Fruit fly (Drosophila melanogaster) whole organism, wandering third instar larva: Measurements from ENCODE around the gene CG15877.

Experiments used
- Abd-B ChIP-seq: fragments of >200 bp; optimal IDR thresholded peaks from 2 replicates; lab custom pipeline; 2017; ENCODE audit warnings: missing biosample characterization, missing genetic modification characterization
- CG32264 ChIP-seq: fragments of 200-800 bp; sonication (Bioruptor generic); optimal IDR thresholded peaks from 2 replicates; lab custom pipeline; 2016; ENCODE audit warnings: missing biosample characterization, missing genetic modification characterization
- CG9705 ChIP-seq: fragments of 200-800 bp; sonication (Bioruptor generic); optimal IDR thresholded peaks from 2 replicates; lab custom pipeline; 2018; ENCODE audit warnings: missing biosample characterization, mild to moderate bottlenecking, missing genetic modification characterization
- CrebA ChIP-seq: fragments of 200-800 bp; sonication (Bioruptor generic); optimal IDR thresholded peaks from 2 replicates; lab custom pipeline; 2016; ENCODE audit warnings: missing biosample characterization, mild to moderate bottlenecking, missing genetic modification characterization, borderline replicate concordance
- Dfd ChIP-seq: fragments of >200 bp; optimal IDR thresholded peaks from 2 replicates; lab custom pipeline; 2017; ENCODE audit warnings: missing biosample characterization, missing genetic modification characterization
- Dif ChIP-seq: fragments of 200-275, 200-300 bp; sonication (Bioruptor generic); optimal IDR thresholded peaks from 2 replicates; lab custom pipeline; 2018; ENCODE audit warnings: missing biosample characterization, missing genetic modification characterization; ENCODE audit not compliant: partially characterized antibody
- GATAd ChIP-seq: sonication (Bioruptor generic); optimal IDR thresholded peaks from 2 replicates; lab custom pipeline; 2016; ENCODE audit warnings: missing biosample characterization, missing genetic modification characterization
- HLH106 ChIP-seq: fragments of 200-800 bp; optimal IDR thresholded peaks from 3 replicates; lab custom pipeline; 2019; ENCODE audit warnings: missing biosample characterization, mild to moderate bottlenecking, missing genetic modification characterization, moderate library complexity
- Hnf4 ChIP-seq: fragments of 200-800 bp; sonication (Bioruptor generic); optimal IDR thresholded peaks from 2 replicates; lab custom pipeline; 2016; ENCODE audit warnings: missing biosample characterization, mild to moderate bottlenecking, missing genetic modification characterization
- Hr78 ChIP-seq: fragments of >200 bp; optimal IDR thresholded peaks from 2 replicates; lab custom pipeline; 2017; ENCODE audit warnings: missing biosample characterization, missing genetic modification characterization
- Hr83 ChIP-seq: fragments of 200-300 bp; sonication (Bioruptor generic); optimal IDR thresholded peaks from 2 replicates; lab custom pipeline; 2016; ENCODE audit warnings: missing biosample characterization, mild to moderate bottlenecking, missing genetic modification characterization, moderate library complexity; ENCODE audit not compliant: poor library complexity, severe bottlenecking
- Jra ChIP-seq: sonication (Bioruptor generic); optimal IDR thresholded peaks from 2 replicates; lab custom pipeline; 2016; ENCODE audit warnings: missing biosample characterization, missing genetic modification characterization
- Mio ChIP-seq: sonication (Bioruptor generic); optimal IDR thresholded peaks from 2 replicates; lab custom pipeline; 2016; ENCODE audit warnings: missing biosample characterization, missing genetic modification characterization
- Myc ChIP-seq: fragments of >200 bp; optimal IDR thresholded peaks from 2 replicates; lab custom pipeline; 2017
- N ChIP-seq: fragments of >200 bp; optimal IDR thresholded peaks from 2 replicates; lab custom pipeline; 2018; ENCODE audit warnings: missing biosample characterization, missing external identifiers, missing genetic modification characterization
- OdsH ChIP-seq: fragments of 200-800 bp; sonication (Bioruptor generic); optimal IDR thresholded peaks from 2 replicates; lab custom pipeline; 2016; ENCODE audit warnings: missing biosample characterization, mild to moderate bottlenecking, missing genetic modification characterization
- Rel ChIP-seq, 2 experiments: fragments of 200-800 bp; sonication (Bioruptor generic) in 1 of 2; optimal IDR thresholded peaks; 2 replicates in 1 of 2; 3 replicates in 1 of 2; lab custom pipeline; 2016 to 2019; ENCODE audit warnings: mild to moderate bottlenecking in 2 of 2, missing biosample characterization in 2 of 2, missing genetic modification characterization in 2 of 2, moderate library complexity in 1 of 2
- Sp1 ChIP-seq: fragments of 200-800 bp; sonication (Bioruptor generic); optimal IDR thresholded peaks from 3 replicates; lab custom pipeline; 2019; ENCODE audit warnings: missing biosample characterization, mild to moderate bottlenecking, missing genetic modification characterization, moderate library complexity
- Vsx2 ChIP-seq: fragments of 200-300, 225-300 bp; sonication (Bioruptor generic); optimal IDR thresholded peaks from 2 replicates; lab custom pipeline; 2018; ENCODE audit warnings: missing biosample characterization, missing genetic modification characterization; ENCODE audit not compliant: partially characterized antibody
- br ChIP-seq: fragments of 200-800 bp; sonication (Bioruptor generic); optimal IDR thresholded peaks from 2 replicates; lab custom pipeline; 2016; ENCODE audit warnings: missing biosample characterization, missing genetic modification characterization
- brk ChIP-seq: fragments of 200-800 bp; sonication (Bioruptor generic); optimal IDR thresholded peaks from 2 replicates; lab custom pipeline; 2016; ENCODE audit warnings: missing biosample characterization, mild to moderate bottlenecking, missing genetic modification characterization
- dl ChIP-seq, 2 experiments: fragments of 175-275, 200-275 bp in 1 of 2; fragments of 200-275 bp in 1 of 2; sonication (Bioruptor generic); optimal IDR thresholded peaks; lab custom pipeline; 2018; ENCODE audit warnings: mild to moderate bottlenecking in 2 of 2, missing biosample characterization in 2 of 2, missing genetic modification characterization in 2 of 2, moderate library complexity in 2 of 2; ENCODE audit not compliant: partially characterized antibody in 2 of 2, insufficient read depth in 1 of 2
- dmrt93B ChIP-seq: fragments of 200-800 bp; sonication (Bioruptor generic); optimal IDR thresholded peaks from 2 replicates; lab custom pipeline; 2018; ENCODE audit warnings: missing biosample characterization, mild to moderate bottlenecking, missing genetic modification characterization
- ey ChIP-seq: fragments of 200-800 bp; sonication (Bioruptor generic); optimal IDR thresholded peaks from 2 replicates; lab custom pipeline; 2016; ENCODE audit warnings: missing biosample characterization, missing genetic modification characterization
- foxo ChIP-seq, 2 experiments: fragments of 200-800 bp; sonication (Bioruptor generic); optimal IDR thresholded peaks; 2 replicates in 1 of 2; 3 replicates in 1 of 2; lab custom pipeline; 2016 to 2017; ENCODE audit warnings: missing biosample characterization in 2 of 2, missing genetic modification characterization in 2 of 2
- fru ChIP-seq: fragments of 200-800 bp; sonication (Bioruptor generic); optimal IDR thresholded peaks from 3 replicates; lab custom pipeline; 2016; ENCODE audit warnings: missing biosample characterization, mild to moderate bottlenecking, missing genetic modification characterization
- h ChIP-seq: fragments of 200-800 bp; sonication (Bioruptor generic); optimal IDR thresholded peaks from 3 replicates; lab custom pipeline; 2016; ENCODE audit warnings: missing biosample characterization, mild to moderate bottlenecking, missing genetic modification characterization
- jim ChIP-seq: fragments of 175-275, 200-325 bp; sonication (Bioruptor generic); optimal IDR thresholded peaks from 2 replicates; lab custom pipeline; 2016; ENCODE audit warnings: missing biosample characterization, mild to moderate bottlenecking, missing genetic modification characterization
- psq ChIP-seq: fragments of 200-800 bp; sonication (Bioruptor generic); optimal IDR thresholded peaks from 3 replicates; lab custom pipeline; 2017; ENCODE audit warnings: missing biosample characterization, mild to moderate bottlenecking, missing genetic modification characterization, moderate library complexity
- tai ChIP-seq: sonication (Bioruptor generic); optimal IDR thresholded peaks from 2 replicates; lab custom pipeline; 2016; ENCODE audit warnings: missing biosample characterization, missing genetic modification characterization
- usp ChIP-seq: fragments of >200 bp; optimal IDR thresholded peaks from 2 replicates; lab custom pipeline; 2017; ENCODE audit warnings: missing biosample characterization, missing genetic modification characterization
- woc ChIP-seq: sonication (Bioruptor generic); optimal IDR thresholded peaks from 2 replicates; lab custom pipeline; 2016; ENCODE audit warnings: missing biosample characterization, mild to moderate bottlenecking, missing genetic modification characterization

The CG15877 gene

dm6 chr3L:2409289-2409688, 31.9 kb upstream of the CG15877 start:
- TF ChIP-seq CrebA (GFP tag; lab: Kevin White, UChicago) (no peak), Vsx2 (GFP tag; lab: Kevin White, UChicago) (no peak), fru (GFP tag; lab: Kevin White, UChicago) (peak; percentile 42), N (GFP tag; lab: Kevin White, UChicago) (no peak)

dm6 chr3L:2407945-2408344, 30.6 kb upstream of the CG15877 start:
- no peak for TF ChIP-seq ey
- peak; percentile 28 for TF ChIP-seq Vsx2 (GFP tag; lab: Kevin White, UChicago)
- no peak for TF ChIP-seq br (GFP tag; lab: Kevin White, UChicago)

dm6 chr3L:2407271-2407670, 29.9 kb upstream of the CG15877 start:
- TF ChIP-seq Hnf4 (GFP tag; lab: Kevin White, UChicago) (no peak), Dfd (GFP tag; lab: Kevin White, UChicago) (no peak), ey (no peak), Hr83 (GFP tag; lab: Kevin White, UChicago) (no peak), dmrt93B (GFP tag; lab: Kevin White, UChicago) (no peak), tai (no peak), CG32264 (GFP tag; lab: Kevin White, UChicago) (no peak), OdsH (GFP tag; lab: Kevin White, UChicago) (no peak), Mio (GFP tag; lab: Kevin White, UChicago) (no peak), Hr78 (GFP tag; lab: Kevin White, UChicago) (no peak), CG9705 (GFP tag; lab: Kevin White, UChicago) (no peak), Dif (GFP tag; lab: Kevin White, UChicago) (no peak), woc (GFP tag; lab: Kevin White, UChicago) (no peak), CrebA (GFP tag; lab: Kevin White, UChicago) (no peak)

- no peak for TF ChIP-seq dl (GFP tag; optimal IDR thresholded peaks at IDR 0.05; lab: Kevin White, UChicago; ENCODE audit: insufficient read depth in 1 of 2, partially characterized antibody in 2 of 2)
- TF ChIP-seq CrebA (GFP tag; lab: Kevin White, UChicago), result peak; percentile 52
- no peak for TF ChIP-seq Sp1 (GFP tag; lab: Kevin White, UChicago)
- TF ChIP-seq Abd-B (GFP tag; lab: Kevin White, UChicago), result no peak
- no peak for TF ChIP-seq HLH106 (tag; lab: Kevin White, UChicago)
- no peak for TF ChIP-seq foxo (GFP tag; optimal IDR thresholded peaks at IDR 0.05; lab: Kevin White, UChicago)
- TF ChIP-seq jim (GFP tag; lab: Kevin White, UChicago), result no peak
- TF ChIP-seq GATAd (GFP tag; lab: Kevin White, UChicago), result no peak
- TF ChIP-seq CG9705 (GFP tag; lab: Kevin White, UChicago), result no peak
- no peak for TF ChIP-seq N (GFP tag; lab: Kevin White, UChicago)
- no peak for TF ChIP-seq psq (GFP tag; lab: Kevin White, UChicago)
- TF ChIP-seq usp (GFP tag; lab: Kevin White, UChicago), result no peak
- TF ChIP-seq Hnf4 (GFP tag; lab: Kevin White, UChicago), result no peak
- TF ChIP-seq Mio (GFP tag; lab: Kevin White, UChicago), result no peak
- peak; percentile 22 for TF ChIP-seq fru (GFP tag; lab: Kevin White, UChicago)
Observed at dm6 chr3L:2402206-2402605, 24.9 kb upstream of the CG15877 start.

dm6 chr3L:2400227-2400840, 23.0 kb upstream of the CG15877 start:
- TF ChIP-seq h (GFP tag; lab: Kevin White, UChicago) (peak; percentile 29), Sp1 (GFP tag; lab: Kevin White, UChicago) (no peak)

- TF ChIP-seq brk (GFP tag; lab: Kevin White, UChicago) (no peak), woc (GFP tag; lab: Kevin White, UChicago) (no peak), GATAd (GFP tag; lab: Kevin White, UChicago) (no peak), Abd-B (GFP tag; lab: Kevin White, UChicago) (no peak), CG9705 (GFP tag; lab: Kevin White, UChicago) (no peak), Jra (no peak), psq (GFP tag; lab: Kevin White, UChicago) (no peak), usp (GFP tag; lab: Kevin White, UChicago) (no peak), Rel (GFP tag; optimal IDR thresholded peaks at IDR 0.05; lab: Kevin White, UChicago) (no peak), Rel (tag; optimal IDR thresholded peaks at IDR 0.05; lab: Kevin White, UChicago) (no peak), Myc (lab: Kevin White, UChicago) (no peak), Hr78 (GFP tag; lab: Kevin White, UChicago) (no peak), ey (no peak), Hnf4 (GFP tag; lab: Kevin White, UChicago) (no peak), OdsH (GFP tag; lab: Kevin White, UChicago) (no peak), Hr83 (GFP tag; lab: Kevin White, UChicago) (no peak), N (GFP tag; lab: Kevin White, UChicago) (no peak)
- TF ChIP-seq, all 38 proteins: peak for 0
Observed at dm6 chr3L:2399788-2400187, 22.4 kb upstream of the CG15877 start.
